Worm (Caenorhabditis elegans): ENCODE data around the gene rft-1.

DNA sequence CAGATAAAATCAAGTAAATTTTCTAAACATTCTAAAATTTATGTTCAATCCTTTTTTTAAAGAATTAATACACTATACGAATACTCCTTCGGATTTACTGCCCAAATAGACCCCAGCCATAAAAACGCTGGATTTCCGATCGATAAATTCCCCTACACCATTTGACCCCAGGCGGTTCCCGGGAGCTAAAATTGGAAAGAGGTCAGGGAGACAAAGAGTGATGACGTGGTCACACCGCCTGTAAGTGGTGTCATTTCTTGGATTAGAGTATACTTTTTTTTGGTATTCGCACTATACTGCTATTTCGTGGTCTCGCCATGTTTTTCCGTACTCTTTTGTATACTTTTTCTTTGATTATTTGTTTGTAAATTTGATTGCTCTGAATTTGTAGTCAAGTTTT lies 44.9 kb upstream of the rft-1 start:
- TF ChIP-seq egl-27 (tag; optimal IDR thresholded peaks at IDR 0.05) = no peak
- TF ChIP-seq R02D3.7 (tag; optimal IDR thresholded peaks at IDR 0.05) = no peak
- no peak for TF ChIP-seq ZK546.5 (tag; optimal IDR thresholded peaks at IDR 0.05)
- no peak for TF ChIP-seq skn-1 (tag; optimal IDR thresholded peaks at IDR 0.05)
- no peak for TF ChIP-seq snpc-4 (tag; optimal IDR thresholded peaks at IDR 0.05)
- TF ChIP-seq nhr-77 (tag; optimal IDR thresholded peaks at IDR 0.05) = no peak

All from whole organism, L3 larva.